Worm (Caenorhabditis elegans): ENCODE results near the gene ctl-2.

Gene ctl-2

ce11 chrII:14321225-14321624, 19.4 kb upstream of the ctl-2 start:
- peak; percentile 27 for TF ChIP-seq mes-2 (tag; optimal IDR thresholded peaks at IDR 0.05; ENCODE audit: poor library complexity, severe bottlenecking)
- TF ChIP-seq daf-19 (GFP tag; conservative IDR thresholded peaks at IDR 0.05) = no peak
- peak; percentile 39; the same call in 1 of the 2 replicates for TF ChIP-seq lin-38 (GFP tag; IDR thresholded peaks at IDR 0.05)

ce11 chrII:14319227-14319626, 17.4 kb upstream of the ctl-2 start:
- TF ChIP-seq madf-5 (GFP tag; IDR thresholded peaks at IDR 0.05) (0 out of 4 replicates have a peak, but pooled peaks of 1 of the 2 experiments have one; percentile 12), attf-4 (tag; optimal IDR thresholded peaks at IDR 0.05) (no peak), F49E8.2 (tag; optimal IDR thresholded peaks at IDR 0.05; ENCODE audit: borderline replicate concordance) (no peak), mdt-29 (GFP tag; IDR thresholded peaks at IDR 0.05) (no peak), Y105C5A.15 (GFP tag; IDR thresholded peaks at IDR 0.05) (no peak), set-16 (GFP tag; IDR thresholded peaks at IDR 0.05) (peak; percentile 95), nhr-41 (GFP tag; IDR thresholded peaks at IDR 0.05) (no peak), daf-19 (GFP tag; conservative IDR thresholded peaks at IDR 0.05) (no peak), aha-1 (tag) (peak; percentile 4)

- TF ChIP-seq set-16 (GFP tag; IDR thresholded peaks at IDR 0.05) (peak; percentile 84), nhr-10 (tag; optimal IDR thresholded peaks at IDR 0.05) (no peak), Y75B8A.6 (GFP tag; IDR thresholded peaks at IDR 0.05) (no peak), rbr-2 (tag; optimal IDR thresholded peaks at IDR 0.05) (no peak), mep-1 (tag; optimal IDR thresholded peaks at IDR 0.05) (no peak), egl-27 (tag; optimal IDR thresholded peaks at IDR 0.05) (no peak), lin-29 (GFP tag; IDR thresholded peaks at IDR 0.05) (no peak), ceh-44 (GFP tag; IDR thresholded peaks at IDR 0.05) (no peak), pha-4 (GFP tag; IDR thresholded peaks at IDR 0.05) (no peak), pha-4 (tag; optimal IDR thresholded peaks at IDR 0.05) (no peak), dpl-1 (GFP tag; optimal IDR thresholded peaks at IDR 0.05) (no peak), skn-1 (tag; optimal IDR thresholded peaks at IDR 0.05) (no peak), aha-1 (tag) (peak; percentile 11), mxl-3 (GFP tag; optimal IDR thresholded peaks at IDR 0.05) (no peak), T20F7.1 (GFP tag; optimal IDR thresholded peaks at IDR 0.05) (no peak), R02D3.7 (tag; optimal IDR thresholded peaks at IDR 0.05) (no peak), Y105C5A.15 (GFP tag; IDR thresholded peaks at IDR 0.05) (0 out of 2 replicates have a peak, but pooled peaks have one; percentile 20), egl-43 (GFP tag; IDR thresholded peaks at IDR 0.05) (0 out of 2 replicates have a peak, but pooled peaks have one; percentile 22), F44E2.7 (GFP tag; IDR thresholded peaks at IDR 0.05) (no peak)
Observed at ce11 chrII:14318027-14318426, 16.2 kb upstream of the ctl-2 start, which contains the start of gene Y54G11A.14. Y54G11A.14 (plus strand) TSS chrII:14318158.

- peak in 1 of 2 experiments; percentile 23 for TF ChIP-seq lsy-2 (tag; optimal IDR thresholded peaks at IDR 0.05)
- no peak for TF ChIP-seq sdz-12 (GFP tag; optimal IDR thresholded peaks at IDR 0.05)
- TF ChIP-seq lim-7 (GFP tag; IDR thresholded peaks at IDR 0.05) = no peak
- peak; percentile 8 for TF ChIP-seq unc-130 (GFP tag; optimal IDR thresholded peaks at IDR 0.05)
- 0 out of 2 replicates have a peak, but pooled peaks have one; percentile 15 for TF ChIP-seq lin-38 (GFP tag; IDR thresholded peaks at IDR 0.05)
Observed at ce11 chrII:14312182-14312581, 10.4 kb upstream of the ctl-2 start.

- TF ChIP-seq hlh-11 (tag; optimal IDR thresholded peaks at IDR 0.05) (peak; percentile 17), rbr-2 (tag; optimal IDR thresholded peaks at IDR 0.05) (peak; percentile 2), lin-1 (GFP tag; IDR thresholded peaks at IDR 0.05) (no peak), lir-3 (tag; optimal IDR thresholded peaks at IDR 0.05) (no peak), zfp-3 (GFP tag; conservative IDR thresholded peaks at IDR 0.05) (no peak), daf-16 (GFP tag; optimal IDR thresholded peaks at IDR 0.05) (peak in 1 of 2 experiments; percentile 66), daf-16 (tag; optimal IDR thresholded peaks at IDR 0.05) (peak; percentile 60)
Observed at ce11 chrII:14311537-14311936, 9.7 kb upstream of the ctl-2 start.

Data from whole organism, L4 larva.